Fruit fly (Drosophila melanogaster): ENCODE data around the gene CG15731.
A peak's percentile ranks its signal among the peaks of the same experiment; 100 is the strongest.

The CG15731 gene

DNA sequence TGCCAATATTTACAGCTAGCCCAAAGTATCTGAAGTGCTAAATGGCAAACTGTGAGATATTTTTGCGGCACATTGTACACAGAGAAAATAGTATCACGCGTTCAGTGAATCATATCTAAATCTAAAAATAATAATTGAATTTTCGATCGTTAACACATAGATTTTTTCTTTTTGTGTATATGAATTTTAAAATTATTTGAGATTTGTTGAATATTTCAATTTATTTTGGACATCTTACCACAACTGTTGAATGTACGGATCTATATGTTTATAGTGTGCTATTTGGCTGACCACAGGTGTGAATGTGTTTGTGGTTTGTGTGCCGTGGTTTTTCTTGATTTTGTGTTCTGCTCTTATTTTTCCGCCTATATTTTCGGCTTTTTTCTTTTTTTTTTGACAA, 12.2 kb upstream of the CG15731 start (continued):
- TF ChIP-seq CG10267 (tag; optimal IDR thresholded peaks at IDR 0.05) (peak; percentile 38), Ets97D (GFP tag; optimal IDR thresholded peaks at IDR 0.05) (no peak), CG7987 (GFP tag; optimal IDR thresholded peaks at IDR 0.05) (no peak), CG12769 (tag; optimal IDR thresholded peaks at IDR 0.05) (no peak), BtbVII (GFP tag; optimal IDR thresholded peaks at IDR 0.05) (peak; percentile 41), crc (GFP tag; optimal IDR thresholded peaks at IDR 0.05) (no peak), Hr3 (GFP tag; optimal IDR thresholded peaks at IDR 0.05) (peak; percentile 40), CG1233 (GFP tag; optimal IDR thresholded peaks at IDR 0.05) (no peak), tx (GFP tag; optimal IDR thresholded peaks at IDR 0.05) (peak; percentile 39), h (optimal IDR thresholded peaks at IDR 0.05) (no peak), CG12744 (GFP tag; optimal IDR thresholded peaks at IDR 0.05) (no peak), Hr78 (GFP tag; optimal IDR thresholded peaks at IDR 0.05) (no peak), CG15073 (GFP tag; optimal IDR thresholded peaks at IDR 0.05) (no peak), salm (tag; optimal IDR thresholded peaks at IDR 0.05) (no peak), CG13123 (GFP tag; optimal IDR thresholded peaks at IDR 0.05) (peak; percentile 11), Hr39 (optimal IDR thresholded peaks at IDR 0.05) (no peak), H15 (GFP tag; IDR thresholded peaks at IDR 0.05) (no peak), stc (GFP tag; IDR thresholded peaks at IDR 0.05) (peak; percentile 46; the same call in 1 of the 2 replicates), CG4282 (GFP tag; optimal IDR thresholded peaks at IDR 0.05) (no peak), ato (GFP tag; IDR thresholded peaks at IDR 0.05; ENCODE audit: partially characterized antibody) (no peak), NC2α (GFP tag; optimal IDR thresholded peaks at IDR 0.05) (no peak), MBD-R2 (GFP tag; IDR thresholded peaks at IDR 0.05) (0 out of 2 replicates have a peak, but pooled peaks have one; percentile 18), CG6791 (GFP tag; IDR thresholded peaks at IDR 0.05; ENCODE audit: partially characterized antibody) (no peak; the same call in 2 of the 3 replicates), CG11504 (tag; optimal IDR thresholded peaks at IDR 0.05) (peak; percentile 73), CG1832 (GFP tag; optimal IDR thresholded peaks at IDR 0.05) (no peak), pho (GFP tag; optimal IDR thresholded peaks at IDR 0.05) (peak; percentile 65), HLH54F (GFP tag; optimal IDR thresholded peaks at IDR 0.05) (peak; percentile 43), bsh (GFP tag; optimal IDR thresholded peaks at IDR 0.05) (peak in 1 of 2 experiments; percentile 60), vfl (GFP tag; optimal IDR thresholded peaks at IDR 0.05) (no peak), CG15514 (GFP tag; optimal IDR thresholded peaks at IDR 0.05) (peak; percentile 10), CG10366 (GFP tag; IDR thresholded peaks at IDR 0.05) (0 out of 2 replicates have a peak, but pooled peaks have one; percentile 40), tap (tag; optimal IDR thresholded peaks at IDR 0.05) (peak; percentile 2), HmgZ (tag; optimal IDR thresholded peaks at IDR 0.05) (peak; percentile 20), CG9876 (GFP tag; optimal IDR thresholded peaks at IDR 0.05) (no peak), Aef1 (GFP tag; IDR thresholded peaks at IDR 0.05) (peak; percentile 55), H2.0 (GFP tag; IDR thresholded peaks at IDR 0.05) (peak; percentile 51; the same call in 1 of the 2 replicates), CG3281 (GFP tag; optimal IDR thresholded peaks at IDR 0.05) (peak; percentile 67), CG11398 (GFP tag; optimal IDR thresholded peaks at IDR 0.05) (peak; percentile 19), Pdp1 (GFP tag; optimal IDR thresholded peaks at IDR 0.05) (peak in 1 of 2 experiments; percentile 44), Optix (GFP tag; IDR thresholded peaks at IDR 0.05) (no peak), Fer3 (tag; optimal IDR thresholded peaks at IDR 0.05) (peak; percentile 63), tio (GFP tag; optimal IDR thresholded peaks at IDR 0.05) (peak; percentile 60), ci (GFP tag; IDR thresholded peaks at IDR 0.05) (no peak), Stat92E (GFP tag; optimal IDR thresholded peaks at IDR 0.05) (no peak), sug (tag; optimal IDR thresholded peaks at IDR 0.05) (no peak), CG12942 (GFP tag; optimal IDR thresholded peaks at IDR 0.05) (peak; percentile 46), CkIIα-i1 (GFP tag; IDR thresholded peaks at IDR 0.05) (no peak), Oli (tag; optimal IDR thresholded peaks at IDR 0.05) (peak; percentile 68), Hmr (GFP tag; optimal IDR thresholded peaks at IDR 0.05) (peak; percentile 78), CG16863 (GFP tag; optimal IDR thresholded peaks at IDR 0.05) (no peak), eyg (GFP tag; optimal IDR thresholded peaks at IDR 0.05) (peak; percentile 33)
